Worm (Caenorhabditis elegans) whole organism, L4 larva: ENCODE data around the gene sri-74.

ENCODE experiments used
- ceh-62 ChIP-seq: sonication (generic microtip); optimal IDR thresholded peaks from 2 replicates; lab custom pipeline; 2017; ENCODE audit warnings: missing biosample characterization, missing genetic modification characterization
- hlh-11 ChIP-seq: fragments of 200-800 bp; sonication (Bioruptor generic); optimal IDR thresholded peaks from 2 replicates; lab custom pipeline; 2018; ENCODE audit warnings: mild to moderate bottlenecking, missing genetic modification characterization, missing compliant biosample characterization
- hlh-30 ChIP-seq: sonication (generic microtip); optimal IDR thresholded peaks from 2 replicates; lab custom pipeline; 2017; ENCODE audit warnings: antibody characterized with exemption, mild to moderate bottlenecking, missing genetic modification characterization, missing compliant biosample characterization; ENCODE audit not compliant: insufficient read depth

DNA sequence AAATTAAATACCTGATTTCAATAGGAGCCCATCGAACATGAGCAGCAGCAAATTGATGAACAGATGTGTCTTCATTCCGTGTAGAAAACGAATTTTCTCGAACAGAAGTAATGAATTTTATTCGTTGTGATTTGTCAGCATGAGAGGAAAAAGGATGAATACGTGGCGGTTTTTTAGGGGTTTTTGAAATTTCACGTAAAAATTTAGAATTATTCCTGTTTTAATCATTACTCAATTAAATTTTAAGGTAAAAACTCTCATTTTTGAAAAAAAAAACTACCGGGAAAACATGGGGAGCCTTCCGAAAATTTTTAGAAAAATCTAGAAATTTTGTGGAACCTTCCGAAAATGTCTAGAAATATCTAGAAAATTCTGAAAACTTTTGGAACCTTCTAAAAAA, 45.2 kb downstream of the sri-74 start, which contains the start of gene K02F6.7:
- TF ChIP-seq hlh-11 (tag; lab: Kevin White, UChicago) (no peak), ceh-62 (tag; lab: Kevin White, UChicago) (no peak), hlh-30 (tag; lab: Kevin White, UChicago) (no peak)
